Fruit fly (Drosophila melanogaster): ENCODE results near the gene CG12481.

Gene CG12481

DNA sequence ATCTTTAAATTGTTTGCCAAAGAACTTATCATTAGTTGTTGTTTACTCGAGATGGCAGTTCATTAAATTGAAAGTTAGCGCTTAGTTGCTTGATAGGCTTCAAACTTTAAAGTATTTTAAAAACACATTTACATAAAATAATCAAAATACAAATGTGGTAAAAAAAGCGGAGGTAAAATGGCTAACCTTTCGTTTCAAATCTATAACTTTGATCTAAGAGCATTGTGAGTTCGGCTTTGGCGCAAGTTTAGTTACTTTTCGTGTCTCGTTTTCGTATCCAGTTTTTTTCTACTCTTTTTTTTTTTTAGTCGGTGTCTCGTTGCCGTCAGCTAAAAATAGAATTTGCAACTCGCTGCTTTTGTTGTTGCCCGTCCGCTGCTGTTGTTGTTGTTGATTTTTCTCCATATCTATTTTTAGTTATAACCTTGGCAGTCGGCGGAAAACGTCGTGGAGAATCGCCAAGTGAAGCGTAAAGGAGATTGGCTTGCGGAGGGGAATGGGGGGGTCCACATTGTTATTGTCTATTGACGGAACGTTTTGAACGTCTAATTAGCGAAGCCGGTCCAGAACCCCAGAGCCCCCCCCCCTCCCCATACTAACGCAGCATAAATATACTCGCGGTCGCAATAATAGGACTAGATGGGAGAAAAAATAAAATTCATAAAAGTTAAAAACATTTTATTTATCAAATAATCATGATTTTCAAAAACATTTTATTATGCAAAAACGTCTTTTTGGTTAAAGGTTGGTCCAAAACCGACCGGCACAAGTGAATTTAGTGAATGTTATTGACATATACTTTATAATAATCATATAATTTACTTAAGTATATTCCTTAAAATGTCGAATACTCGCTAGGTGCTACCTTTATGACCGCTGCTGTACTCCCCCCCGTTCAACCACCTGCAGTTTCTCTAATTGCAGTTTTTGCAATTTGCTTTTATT lies 27.7 kb downstream of the CG12481 start (continued):
- TF ChIP-seq Aef1 (GFP tag; IDR thresholded peaks at IDR 0.05) = 0 out of 3 replicates have a peak, but pooled peaks have one; percentile 41
- TF ChIP-seq CG18599 (GFP tag; optimal IDR thresholded peaks at IDR 0.05) = peak; percentile 60
- TF ChIP-seq CG18764 (GFP tag; optimal IDR thresholded peaks at IDR 0.05) = no peak
- TF ChIP-seq en (GFP tag; optimal IDR thresholded peaks at IDR 0.05) = no peak
- TF ChIP-seq Dek (tag; optimal IDR thresholded peaks at IDR 0.05) = peak; percentile 42
- no peak for TF ChIP-seq Lpt (GFP tag; optimal IDR thresholded peaks at IDR 0.05)
- TF ChIP-seq Abd-B (GFP tag; optimal IDR thresholded peaks at IDR 0.05) = peak; percentile 23
- 0 out of 2 replicates have a peak, but pooled peaks have one; percentile 23 for TF ChIP-seq CG31224 (GFP tag; IDR thresholded peaks at IDR 0.05)
- TF ChIP-seq CG13123 (GFP tag; optimal IDR thresholded peaks at IDR 0.05) = no peak
- peak; percentile 61 for TF ChIP-seq unpg (GFP tag; optimal IDR thresholded peaks at IDR 0.05)
- no peak for TF ChIP-seq zfh1 (GFP tag; IDR thresholded peaks at IDR 0.05)
- no peak for TF ChIP-seq HmgZ (tag; optimal IDR thresholded peaks at IDR 0.05)
- peak; percentile 37; the same call in 1 of the 2 replicates for TF ChIP-seq ap (GFP tag; IDR thresholded peaks at IDR 0.05)
- TF ChIP-seq fru (optimal IDR thresholded peaks at IDR 0.05) = no peak
- peak; percentile 55 for TF ChIP-seq Ada2b (GFP tag; IDR thresholded peaks at IDR 0.05)
- TF ChIP-seq Sry-δ (GFP tag; optimal IDR thresholded peaks at IDR 0.05) = no peak
- TF ChIP-seq zf30C (GFP tag; optimal IDR thresholded peaks at IDR 0.05) = no peak
- TF ChIP-seq Opbp (GFP tag; IDR thresholded peaks at IDR 0.05; ENCODE audit: partially characterized antibody) = no peak
- no peak for TF ChIP-seq toy (GFP tag; IDR thresholded peaks at IDR 0.05)
- no peak for TF ChIP-seq CG14965 (GFP tag; optimal IDR thresholded peaks at IDR 0.05; ENCODE audit: borderline replicate concordance)
- no peak for TF ChIP-seq CG33213 (GFP tag; optimal IDR thresholded peaks at IDR 0.05)
- no peak for TF ChIP-seq Sin3A (optimal IDR thresholded peaks at IDR 0.05)
- no peak for TF ChIP-seq hb (GFP tag; IDR thresholded peaks at IDR 0.05; ENCODE audit: partially characterized antibody)
- TF ChIP-seq cad (GFP tag; optimal IDR thresholded peaks at IDR 0.05) = no peak
- peak; percentile 51 for TF ChIP-seq CG18619 (GFP tag; optimal IDR thresholded peaks at IDR 0.05)
- TF ChIP-seq ewg (GFP tag; optimal IDR thresholded peaks at IDR 0.05) = peak; percentile 14
- no peak for TF ChIP-seq zfh2 (GFP tag; optimal IDR thresholded peaks at IDR 0.05)
- TF ChIP-seq disco-r (GFP tag; optimal IDR thresholded peaks at IDR 0.05) = no peak
- TF ChIP-seq CG1233 (GFP tag; optimal IDR thresholded peaks at IDR 0.05) = peak; percentile 42
- TF ChIP-seq grn (GFP tag; optimal IDR thresholded peaks at IDR 0.05) = no peak
- TF ChIP-seq run (tag; optimal IDR thresholded peaks at IDR 0.05) = no peak
- TF ChIP-seq sug (tag; optimal IDR thresholded peaks at IDR 0.05) = peak; percentile 22
- 0 out of 3 replicates have a peak, but pooled peaks have one; percentile 30 for TF ChIP-seq CG11093 (GFP tag; IDR thresholded peaks at IDR 0.05)
- peak; percentile 69 for TF ChIP-seq slbo (GFP tag; IDR thresholded peaks at IDR 0.05)
- peak; percentile 30 for TF ChIP-seq D19A (tag; optimal IDR thresholded peaks at IDR 0.05)
- TF ChIP-seq rib (GFP tag; IDR thresholded peaks at IDR 0.05) = no peak
- no peak for TF ChIP-seq gro (GFP tag; optimal IDR thresholded peaks at IDR 0.05)
- TF ChIP-seq sd (tag; optimal IDR thresholded peaks at IDR 0.05) = no peak
- peak; percentile 28 for TF ChIP-seq org-1 (GFP tag; optimal IDR thresholded peaks at IDR 0.05)
- TF ChIP-seq lmd (GFP tag; IDR thresholded peaks at IDR 0.05) = peak; percentile 43; the same call in 1 of the 2 replicates
- TF ChIP-seq CG4424 (GFP tag; optimal IDR thresholded peaks at IDR 0.05) = peak; percentile 27
- no peak for TF ChIP-seq CG12659 (GFP tag; optimal IDR thresholded peaks at IDR 0.05)
- no peak for TF ChIP-seq fd64A (GFP tag; optimal IDR thresholded peaks at IDR 0.05)
- TF ChIP-seq CG15696 (tag; optimal IDR thresholded peaks at IDR 0.05) = peak; percentile 6
- TF ChIP-seq otp (GFP tag; IDR thresholded peaks at IDR 0.05) = no peak
- TF ChIP-seq CG2116 (GFP tag; optimal IDR thresholded peaks at IDR 0.05) = no peak
- peak; percentile 49 for TF ChIP-seq CG6689 (GFP tag; IDR thresholded peaks at IDR 0.05)
- TF ChIP-seq CG30020 (tag; optimal IDR thresholded peaks at IDR 0.05) = no peak
- TF ChIP-seq ken (GFP tag; IDR thresholded peaks at IDR 0.05) = no peak
- no peak for TF ChIP-seq chm (GFP tag; IDR thresholded peaks at IDR 0.05)
